Fruit fly (Drosophila melanogaster) whole organism, prepupa: Measurements from ENCODE around the gene gpp.

Experiments used
- CG16779 ChIP-seq: fragments of 200-800 bp; sonication (Bioruptor generic); optimal IDR thresholded peaks from 3 replicates; lab custom pipeline; 2017; ENCODE audit warnings: missing biosample characterization, mild to moderate bottlenecking, missing genetic modification characterization
- CG4318 ChIP-seq: fragments of 200-800 bp; sonication (Bioruptor generic); optimal IDR thresholded peaks from 3 replicates; lab custom pipeline; 2017; ENCODE audit warnings: missing biosample characterization, mild to moderate bottlenecking, missing genetic modification characterization
- CG6808 ChIP-seq: fragments of 200-800 bp; sonication (Bioruptor generic); optimal IDR thresholded peaks from 3 replicates; lab custom pipeline; 2017; ENCODE audit warnings: missing biosample characterization, missing genetic modification characterization, mild to moderate bottlenecking, moderate library complexity, missing genetic modification reagents
- CG6854 ChIP-seq: fragments of 200-800 bp; sonication (Bioruptor generic); optimal IDR thresholded peaks from 2 replicates; lab custom pipeline; 2017; ENCODE audit warnings: missing biosample characterization, mild to moderate bottlenecking, missing genetic modification characterization
- CG9139 ChIP-seq: fragments of 200-800 bp; sonication (Bioruptor generic); optimal IDR thresholded peaks from 3 replicates; lab custom pipeline; 2017; ENCODE audit warnings: missing biosample characterization, mild to moderate bottlenecking, missing genetic modification characterization
- Eip78C ChIP-seq: fragments of 200-800 bp; sonication (Bioruptor generic); peaks from one replicate; lab custom pipeline; 2016; ENCODE audit warnings: missing biosample characterization, missing genetic modification characterization
- Ets96B ChIP-seq: fragments of 200-800 bp; optimal IDR thresholded peaks from 2 replicates; lab custom pipeline; 2019; ENCODE audit warnings: missing biosample characterization, mild to moderate bottlenecking, missing genetic modification characterization, moderate library complexity
- Hr38 ChIP-seq: sonication (Bioruptor generic); optimal IDR thresholded peaks from 2 replicates; lab custom pipeline; 2016; ENCODE audit warnings: missing biosample characterization, missing genetic modification characterization
- Hr4 ChIP-seq: fragments of 200-800 bp; sonication (Bioruptor generic); optimal IDR thresholded peaks from 3 replicates; lab custom pipeline; 2016; ENCODE audit warnings: missing biosample characterization, missing genetic modification characterization
- cyc ChIP-seq: fragments of 200-800 bp; sonication (Bioruptor generic); optimal IDR thresholded peaks from 3 replicates; lab custom pipeline; 2016; ENCODE audit warnings: missing biosample characterization, missing genetic modification characterization
- dac ChIP-seq: fragments of 200-800 bp; sonication (Bioruptor generic); optimal IDR thresholded peaks from 2 replicates; lab custom pipeline; 2017; ENCODE audit warnings: missing biosample characterization, mild to moderate bottlenecking, missing genetic modification characterization
- fd59A ChIP-seq: fragments of 200-800 bp; sonication (Bioruptor generic); optimal IDR thresholded peaks from 2 replicates; lab custom pipeline; 2017; ENCODE audit warnings: missing biosample characterization, mild to moderate bottlenecking, missing genetic modification characterization, missing genetic modification reagents

- TF ChIP-seq fd59A (GFP tag; lab: Kevin White, UChicago) (no peak), CG16779 (tag; lab: Kevin White, UChicago) (no peak), CG6854 (GFP tag; lab: Kevin White, UChicago) (no peak), cyc (GFP tag; lab: Kevin White, UChicago) (no peak), CG9139 (no peak), CG4318 (no peak), CG6808 (GFP tag; lab: Kevin White, UChicago) (no peak), Hr38 (no peak), dac (GFP tag; lab: Kevin White, UChicago) (no peak), Eip78C (GFP tag; lab: Kevin White, UChicago) (no peak), Hr4 (GFP tag; lab: Kevin White, UChicago) (no peak), Ets96B (tag; lab: Kevin White, UChicago) (no peak)
These were observed 14.6 kb downstream of the gpp start for dm6 chr3R:6421263-6421662.
